Fruit fly (Drosophila melanogaster) whole organism, embryonic: Measurements from ENCODE around the gene CG6414.

ENCODE experiments used
- Asciz ChIP-seq: fragments of 200-800 bp; sonication (Bioruptor generic); optimal IDR thresholded peaks from 2 replicates; lab custom pipeline; 2017; ENCODE audit warnings: missing biosample characterization, mild to moderate bottlenecking, missing genetic modification characterization, missing genetic modification reagents
- Awh ChIP-seq: fragments of 200-800 bp; sonication (Bioruptor generic); IDR thresholded peaks from 2 replicates; pipeline ENCODE4, ENCODE4 v1.3.6; 2022; ENCODE audit warnings: missing biosample characterization, missing genetic modification characterization
- CG10979 ChIP-seq: fragments of 200-800 bp; sonication (Bioruptor generic); optimal IDR thresholded peaks from 2 replicates; lab custom pipeline; 2018; ENCODE audit warnings: missing biosample characterization, mild to moderate bottlenecking, missing genetic modification characterization, moderate library complexity
- CG11093 ChIP-seq: fragments of 200-800 bp; sonication (Bioruptor generic); IDR thresholded peaks from 3 replicates; pipeline ENCODE4 v1.3.6; 2022; ENCODE audit warnings: missing biosample characterization, missing genetic modification characterization
- CG11247 ChIP-seq: fragments of 200-800 bp; sonication (Bioruptor generic); IDR thresholded peaks from 2 replicates; pipeline ENCODE4 v1.3.6; 2022; ENCODE audit warnings: missing biosample characterization, missing genetic modification characterization
- CG11696 ChIP-seq: fragments of 200-800 bp; sonication (Bioruptor generic); IDR thresholded peaks from 2 replicates; pipeline ENCODE4 v1.3.6; 2022; ENCODE audit warnings: missing biosample characterization, missing genetic modification characterization
- CG12391 ChIP-seq: fragments of 200-800 bp; sonication (Bioruptor generic); optimal IDR thresholded peaks from 3 replicates; lab custom pipeline; 2018; ENCODE audit warnings: missing biosample characterization, mild to moderate bottlenecking, missing genetic modification characterization, moderate library complexity
- CG17829 ChIP-seq: fragments of 200-800 bp; optimal IDR thresholded peaks from 2 replicates; lab custom pipeline; 2019; ENCODE audit warnings: missing biosample characterization, mild to moderate bottlenecking, missing genetic modification characterization, moderate library complexity
- CG1832 ChIP-seq: fragments of 200-800 bp; sonication (Bioruptor generic); optimal IDR thresholded peaks from 2 replicates; lab custom pipeline; 2017; ENCODE audit warnings: missing biosample characterization, mild to moderate bottlenecking, missing genetic modification characterization, inconsistent platforms
- CG32767 ChIP-seq: fragments of 200-800 bp; sonication (Bioruptor generic); IDR thresholded peaks from 2 replicates; pipeline ENCODE4 v1.3.6; 2022; ENCODE audit warnings: missing biosample characterization, missing genetic modification characterization
- CG33213 ChIP-seq: fragments of 200-800 bp; sonication (Bioruptor generic); optimal IDR thresholded peaks from 3 replicates; lab custom pipeline; 2016; ENCODE audit warnings: missing biosample characterization, missing genetic modification characterization
- CG33557 ChIP-seq: fragments of 200-800 bp; sonication (Bioruptor generic); optimal IDR thresholded peaks from 2 replicates; lab custom pipeline; 2019; ENCODE audit warnings: missing biosample characterization, mild to moderate bottlenecking, missing genetic modification characterization, moderate library complexity
- CG34376 ChIP-seq: fragments of 200-800 bp; sonication (Bioruptor generic); optimal IDR thresholded peaks from 2 replicates; lab custom pipeline; 2018; ENCODE audit warnings: missing biosample characterization, mild to moderate bottlenecking, missing genetic modification characterization
- CG6765 ChIP-seq: fragments of 200-800 bp; sonication (Bioruptor generic); optimal IDR thresholded peaks from 3 replicates; lab custom pipeline; 2017; ENCODE audit warnings: missing biosample characterization, mild to moderate bottlenecking, missing genetic modification characterization
- CG7786 ChIP-seq: fragments of 200-800 bp; sonication (Bioruptor generic); optimal IDR thresholded peaks from 2 replicates; lab custom pipeline; 2016; ENCODE audit warnings: missing biosample characterization, missing genetic modification characterization
- CG8290 ChIP-seq, 3 experiments: fragments of 200-800 bp; sonication (Bioruptor generic); optimal IDR thresholded peaks; 2 replicates each; lab custom pipeline; 2016 to 2019; ENCODE audit warnings: missing biosample characterization in 3 of 3, missing genetic modification characterization in 3 of 3, mild to moderate bottlenecking in 2 of 3, moderate library complexity in 1 of 3
- CG8765 ChIP-seq: fragments of 200-800 bp; sonication (Bioruptor generic); IDR thresholded peaks from 2 replicates; pipeline ENCODE4 v1.3.6; 2022; ENCODE audit warnings: missing biosample characterization, missing genetic modification characterization
- CG9727 ChIP-seq: fragments of 200-800 bp; sonication (Bioruptor generic); optimal IDR thresholded peaks from 3 replicates; lab custom pipeline; 2017; ENCODE audit warnings: missing biosample characterization, mild to moderate bottlenecking, missing genetic modification characterization
- Camta ChIP-seq: fragments of 200-800 bp; sonication (Bioruptor generic); optimal IDR thresholded peaks from 2 replicates; lab custom pipeline; 2016; ENCODE audit warnings: missing biosample characterization, missing genetic modification characterization
- Dip2 ChIP-seq: fragments of 200-800 bp; sonication (Bioruptor generic); IDR thresholded peaks from 2 replicates; pipeline ENCODE4 v1.3.6; 2022; ENCODE audit warnings: missing biosample characterization, missing genetic modification characterization
- E2f1 ChIP-seq: fragments of 200-800 bp; sonication (Bioruptor generic); IDR thresholded peaks from 2 replicates; pipeline ENCODE4 v1.3.6; 2022; ENCODE audit warnings: missing biosample characterization, missing genetic modification characterization
- Ets97D ChIP-seq: fragments of 200-800 bp; sonication (Bioruptor generic); optimal IDR thresholded peaks from 3 replicates; lab custom pipeline; 2016; ENCODE audit warnings: missing biosample characterization, missing genetic modification characterization
- Fer1 ChIP-seq: fragments of 200-800 bp; sonication (Bioruptor generic); optimal IDR thresholded peaks from 2 replicates; lab custom pipeline; 2017; ENCODE audit warnings: missing biosample characterization, mild to moderate bottlenecking, missing genetic modification characterization
- Fer3 ChIP-seq: fragments of 200-800 bp; sonication (Bioruptor generic); optimal IDR thresholded peaks from 2 replicates; lab custom pipeline; 2018; ENCODE audit warnings: missing biosample characterization, mild to moderate bottlenecking, missing genetic modification characterization, moderate library complexity
- HmgZ ChIP-seq: fragments of 200-800 bp; sonication (Bioruptor generic); optimal IDR thresholded peaks from 2 replicates; lab custom pipeline; 2018; ENCODE audit warnings: missing biosample characterization, mild to moderate bottlenecking, missing genetic modification characterization
- Hr78 ChIP-seq, 2 experiments: fragments of 200-800 bp in 1 of 2; fragments of >200 bp in 1 of 2; sonication (Bioruptor generic) in 1 of 2; optimal IDR thresholded peaks; 2 replicates each; lab custom pipeline; 2017 to 2019; ENCODE audit warnings: missing biosample characterization in 2 of 2, missing genetic modification characterization in 2 of 2, mild to moderate bottlenecking in 1 of 2, moderate library complexity in 1 of 2
- MESR4 ChIP-seq: fragments of 200-800 bp; sonication (Bioruptor generic); optimal IDR thresholded peaks from 2 replicates; lab custom pipeline; 2018; ENCODE audit warnings: missing biosample characterization, mild to moderate bottlenecking, missing genetic modification characterization, moderate library complexity
- Med ChIP-seq: fragments of 200-800 bp; sonication (Bioruptor generic); peaks from one replicate; lab custom pipeline; 2016; ENCODE audit warnings: missing biosample characterization, missing genetic modification characterization, mild to moderate bottlenecking, inconsistent platforms, moderate library complexity
- NC2α ChIP-seq: fragments of 200-800 bp; sonication (Bioruptor generic); optimal IDR thresholded peaks from 2 replicates; lab custom pipeline; 2016; ENCODE audit warnings: missing biosample characterization, missing genetic modification characterization
- NK7.1 ChIP-seq: fragments of 200-800 bp; sonication (Bioruptor generic); optimal IDR thresholded peaks from 3 replicates; lab custom pipeline; 2016; ENCODE audit warnings: missing biosample characterization, missing genetic modification characterization
- Rfx ChIP-seq: fragments of 200-800 bp; sonication (Bioruptor generic); IDR thresholded peaks from 2 replicates; pipeline ENCODE4 v1.3.6; 2022; ENCODE audit warnings: missing biosample characterization, missing genetic modification characterization
- Scr ChIP-seq: fragments of 200-800 bp; sonication (Bioruptor generic); IDR thresholded peaks from 2 replicates; pipeline ENCODE4 v1.3.6; 2022; ENCODE audit warnings: missing biosample characterization, missing genetic modification characterization; ENCODE audit not compliant: partially characterized antibody
- al ChIP-seq: fragments of 200-800 bp; sonication (Bioruptor generic); IDR thresholded peaks from 2 replicates; pipeline ENCODE4 v1.3.6; 2022; ENCODE audit warnings: missing biosample characterization, missing genetic modification characterization
- ato ChIP-seq: fragments of 200-800 bp; sonication (Bioruptor generic); IDR thresholded peaks from 2 replicates; pipeline ENCODE4 v1.3.6; 2022; ENCODE audit warnings: missing biosample characterization, missing genetic modification characterization; ENCODE audit not compliant: partially characterized antibody
- bigmax ChIP-seq: fragments of 200-800 bp; sonication (Bioruptor generic); optimal IDR thresholded peaks from 2 replicates; lab custom pipeline; 2018; ENCODE audit warnings: missing biosample characterization, mild to moderate bottlenecking, missing genetic modification characterization
- chn ChIP-seq: fragments of 200-800 bp; sonication (Bioruptor generic); optimal IDR thresholded peaks from 2 replicates; lab custom pipeline; 2016; ENCODE audit warnings: missing biosample characterization, missing genetic modification characterization
- dan ChIP-seq: fragments of 200-800 bp; sonication (Bioruptor generic); IDR thresholded peaks from 2 replicates; pipeline ENCODE4 v1.3.6; 2022; ENCODE audit warnings: missing biosample characterization, missing genetic modification characterization
- dati ChIP-seq: fragments of 200-800 bp; sonication (Bioruptor generic); IDR thresholded peaks from 2 replicates; pipeline ENCODE4 v1.3.6; 2022; ENCODE audit warnings: missing biosample characterization, missing genetic modification characterization
- en ChIP-seq: fragments of 200-800 bp; sonication (Bioruptor generic); optimal IDR thresholded peaks from 2 replicates; lab custom pipeline; 2016; ENCODE audit warnings: missing biosample characterization, missing genetic modification characterization
- ewg ChIP-seq: fragments of 200-800 bp; sonication (Bioruptor generic); optimal IDR thresholded peaks from 3 replicates; lab custom pipeline; 2017; ENCODE audit warnings: mild to moderate bottlenecking, missing biosample characterization, missing genetic modification reagents, missing genetic modification characterization
- fd102C ChIP-seq: fragments of 200-800 bp; sonication (Bioruptor generic); optimal IDR thresholded peaks from 2 replicates; lab custom pipeline; 2018; ENCODE audit warnings: missing biosample characterization, mild to moderate bottlenecking, missing genetic modification characterization, moderate library complexity
- gem ChIP-seq: fragments of 200-800 bp; sonication (Bioruptor generic); optimal IDR thresholded peaks from 2 replicates; lab custom pipeline; 2019; ENCODE audit warnings: missing biosample characterization, mild to moderate bottlenecking, missing genetic modification characterization, moderate library complexity
- h ChIP-seq: fragments of >200 bp; optimal IDR thresholded peaks from 2 replicates; lab custom pipeline; 2017
- hth ChIP-seq: fragments of >200 bp; optimal IDR thresholded peaks from 2 replicates; lab custom pipeline; 2017; ENCODE audit warnings: inconsistent platforms
- lbe ChIP-seq: fragments of 200-800 bp; sonication (Bioruptor generic); optimal IDR thresholded peaks from 2 replicates; lab custom pipeline; 2016; ENCODE audit warnings: missing biosample characterization, mild to moderate bottlenecking, missing genetic modification characterization
- lilli ChIP-seq: fragments of 200-800 bp; sonication (Bioruptor generic); optimal IDR thresholded peaks from 3 replicates; lab custom pipeline; 2016; ENCODE audit warnings: missing biosample characterization, missing genetic modification characterization
- pb ChIP-seq: fragments of 200-800 bp; sonication (Bioruptor generic); optimal IDR thresholded peaks from 3 replicates; lab custom pipeline; 2016; ENCODE audit warnings: missing biosample characterization, missing genetic modification characterization
- pum ChIP-seq: fragments of 200-800 bp; sonication (Bioruptor generic); optimal IDR thresholded peaks from 2 replicates; lab custom pipeline; 2016; ENCODE audit warnings: missing biosample characterization, missing genetic modification characterization
- shn ChIP-seq: fragments of 200-800 bp; sonication (Bioruptor generic); optimal IDR thresholded peaks from 3 replicates; lab custom pipeline; 2016; ENCODE audit warnings: missing biosample characterization, missing genetic modification characterization
- stc ChIP-seq: fragments of 200-800 bp; sonication (Bioruptor generic); IDR thresholded peaks from 2 replicates; pipeline ENCODE4 v1.3.6; 2022; ENCODE audit warnings: missing biosample characterization, missing genetic modification characterization
- sug ChIP-seq: fragments of 200-800 bp; optimal IDR thresholded peaks from 2 replicates; lab custom pipeline; 2019; ENCODE audit warnings: missing biosample characterization, mild to moderate bottlenecking, missing genetic modification characterization, moderate library complexity
- tup ChIP-seq: fragments of 200-800 bp; sonication (Bioruptor generic); optimal IDR thresholded peaks from 2 replicates; lab custom pipeline; 2016; ENCODE audit warnings: missing biosample characterization, mild to moderate bottlenecking, missing genetic modification characterization, moderate library complexity

The CG6414 gene

DNA sequence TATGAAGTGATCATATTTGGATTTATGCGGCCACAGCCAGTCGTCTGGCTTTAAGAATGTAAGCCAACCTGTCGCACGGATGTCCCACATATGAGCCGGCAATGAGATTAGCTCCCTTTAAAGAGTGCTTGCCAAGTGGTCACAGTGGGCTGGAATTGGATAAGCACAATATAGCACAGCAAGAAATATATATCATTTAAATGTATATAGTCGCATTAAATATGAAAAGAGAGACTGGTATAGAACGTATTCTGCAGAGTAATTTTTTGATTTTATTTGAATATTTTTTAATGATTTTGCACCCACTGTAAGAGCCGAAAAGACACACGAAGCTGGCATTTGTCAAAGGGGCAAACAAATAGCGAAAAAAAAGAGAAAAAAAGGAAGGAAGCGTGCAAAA is 49.0 kb upstream of the CG6414 start (continued):
- TF ChIP-seq dan (GFP tag; lab: Robert Waterston, UW) (no peak), Rfx (no peak), hth (lab: Kevin White, UChicago) (no peak), Fer3 (tag; lab: Kevin White, UChicago) (no peak), h (lab: Kevin White, UChicago) (no peak), sug (tag; lab: Kevin White, UChicago) (no peak), NK7.1 (no peak), bigmax (GFP tag; lab: Kevin White, UChicago) (no peak), CG17829 (no peak), fd102C (no peak), al (no peak), Ets97D (no peak), Awh (no peak), stc (GFP tag; lab: Robert Waterston, UW) (no peak), CG12391 (tag; lab: Kevin White, UChicago) (peak; percentile 7), CG32767 (GFP tag; lab: Robert Waterston, UW) (no peak), lilli (GFP tag; lab: Kevin White, UChicago) (peak; percentile 21), Hr78 (GFP tag; optimal IDR thresholded peaks at IDR 0.05; lab: Kevin White, UChicago) (no peak), Dip2 (GFP tag; lab: Robert Waterston, UW) (no peak), Asciz (GFP tag; lab: Kevin White, UChicago) (no peak), pb (GFP tag; lab: Kevin White, UChicago) (no peak), CG7786 (GFP tag; lab: Kevin White, UChicago) (no peak), Fer1 (GFP tag; lab: Kevin White, UChicago) (peak; percentile 8), shn (no peak), NC2α (GFP tag; lab: Kevin White, UChicago) (no peak), CG9727 (GFP tag; lab: Kevin White, UChicago) (no peak), CG11247 (GFP tag; lab: Robert Waterston, UW) (no peak), CG34376 (GFP tag; lab: Kevin White, UChicago) (no peak), dati (GFP tag; lab: Robert Waterston, UW) (0 out of 2 replicates have a peak, but pooled peaks have one; percentile 38), lbe (GFP tag; lab: Kevin White, UChicago) (no peak), CG11093 (GFP tag; lab: Robert Waterston, UW) (no peak), E2f1 (GFP tag; lab: Robert Waterston, UW) (0 out of 2 replicates have a peak, but pooled peaks have one; percentile 19), pum (GFP tag; lab: Kevin White, UChicago) (no peak), CG1832 (GFP tag; lab: Kevin White, UChicago) (no peak), ato (GFP tag; lab: Robert Waterston, UW) (no peak), Camta (GFP tag; lab: Kevin White, UChicago) (no peak), tup (GFP tag; lab: Kevin White, UChicago) (no peak), MESR4 (GFP tag; lab: Kevin White, UChicago) (no peak), HmgZ (tag; lab: Kevin White, UChicago) (no peak), CG33557 (GFP tag; lab: Kevin White, UChicago) (no peak), Med (GFP tag; lab: Kevin White, UChicago) (peak; percentile 17), CG8765 (GFP tag; lab: Robert Waterston, UW) (no peak), CG11696 (GFP tag; lab: Robert Waterston, UW) (no peak), gem (peak; percentile 48), CG8290 (GFP tag; optimal IDR thresholded peaks at IDR 0.05; lab: Kevin White, UChicago) (no peak), CG8290 (tag; optimal IDR thresholded peaks at IDR 0.05; lab: Kevin White, UChicago) (no peak), CG10979 (tag; lab: Kevin White, UChicago) (peak; percentile 31), ewg (GFP tag; lab: Kevin White, UChicago) (no peak), CG6765 (GFP tag; lab: Kevin White, UChicago) (no peak), en (GFP tag; lab: Kevin White, UChicago) (no peak), Scr (no peak), CG33213 (GFP tag; lab: Kevin White, UChicago) (no peak), chn (GFP tag; lab: Kevin White, UChicago) (peak; percentile 6)
